Worm (Caenorhabditis elegans): ENCODE results near the gene flp-11.

flp-11 gene

ce11 chrX:4652950-4653349, 25.0 kb downstream of the flp-11 start:
- no peak for TF ChIP-seq nhr-12 (tag; optimal IDR thresholded peaks at IDR 0.05)
- no peak for TF ChIP-seq hlh-1 (tag; optimal IDR thresholded peaks at IDR 0.05)
- TF ChIP-seq nhr-2 (tag; optimal IDR thresholded peaks at IDR 0.05), result no peak
- TF ChIP-seq nhr-237 (tag; optimal IDR thresholded peaks at IDR 0.05), result no peak

- no peak for TF ChIP-seq M03D4.4 (tag; optimal IDR thresholded peaks at IDR 0.05)
- TF ChIP-seq pha-4 (tag; optimal IDR thresholded peaks at IDR 0.05), result no peak
- no peak for TF ChIP-seq unc-39 (tag; optimal IDR thresholded peaks at IDR 0.05)
- no peak for TF ChIP-seq elt-1 (tag; optimal IDR thresholded peaks at IDR 0.05; ENCODE audit: borderline replicate concordance, insufficient read depth)
- no peak for TF ChIP-seq ces-1 (GFP tag; optimal IDR thresholded peaks at IDR 0.05)
- no peak for TF ChIP-seq zip-8 (tag; optimal IDR thresholded peaks at IDR 0.05)
- no peak for TF ChIP-seq nhr-28 (tag; optimal IDR thresholded peaks at IDR 0.05)
- no peak for TF ChIP-seq nhr-237 (tag; optimal IDR thresholded peaks at IDR 0.05)
- no peak for TF ChIP-seq tbx-8 (GFP tag; optimal IDR thresholded peaks at IDR 0.05)
- TF ChIP-seq cnd-1 (tag; optimal IDR thresholded peaks at IDR 0.05), result no peak
- no peak for TF ChIP-seq sem-2 (GFP tag; optimal IDR thresholded peaks at IDR 0.05)
- no peak for TF ChIP-seq flh-1 (GFP tag; optimal IDR thresholded peaks at IDR 0.05)
- TF ChIP-seq hlh-1 (tag; optimal IDR thresholded peaks at IDR 0.05), result no peak
- no peak for TF ChIP-seq elt-3 (tag; optimal IDR thresholded peaks at IDR 0.05)
- no peak for TF ChIP-seq lin-13 (tag; optimal IDR thresholded peaks at IDR 0.05)
- TF ChIP-seq ceh-39 (tag; optimal IDR thresholded peaks at IDR 0.05), result no peak
- no peak for TF ChIP-seq ceh-83 (GFP tag; optimal IDR thresholded peaks at IDR 0.05)
Observed at ce11 chrX:4651428-4651827, 26.5 kb downstream of the flp-11 start.

ce11 chrX:4649097-4649496, 28.8 kb downstream of the flp-11 start, which contains the start of gene ent-5:
TSS of gene ent-5 (minus strand) at chrX:4649197.
- no peak for TF ChIP-seq lsy-2 (tag; optimal IDR thresholded peaks at IDR 0.05)
- TF ChIP-seq hlh-1 (tag; optimal IDR thresholded peaks at IDR 0.05), result no peak
- TF ChIP-seq ham-2 (GFP tag; optimal IDR thresholded peaks at IDR 0.05), result no peak
- no peak for TF ChIP-seq drap-1 (GFP tag; optimal IDR thresholded peaks at IDR 0.05)
- no peak for TF ChIP-seq unc-120 (tag; optimal IDR thresholded peaks at IDR 0.05; ENCODE audit: poor library complexity, severe bottlenecking)
- TF ChIP-seq ceh-39 (tag; optimal IDR thresholded peaks at IDR 0.05), result no peak
- TF ChIP-seq zip-8 (tag; optimal IDR thresholded peaks at IDR 0.05), result no peak
- no peak for TF ChIP-seq ceh-83 (GFP tag; optimal IDR thresholded peaks at IDR 0.05)
- TF ChIP-seq blmp-1 (tag; optimal IDR thresholded peaks at IDR 0.05), result no peak
- no peak for TF ChIP-seq ztf-11 (tag; optimal IDR thresholded peaks at IDR 0.05)
- TF ChIP-seq nhr-2 (tag; optimal IDR thresholded peaks at IDR 0.05), result no peak
- no peak for TF ChIP-seq mls-2 (tag; optimal IDR thresholded peaks at IDR 0.05)
- TF ChIP-seq pha-4 (tag; optimal IDR thresholded peaks at IDR 0.05), result no peak
- TF ChIP-seq bed-3 (GFP tag; optimal IDR thresholded peaks at IDR 0.05), result no peak
- no peak for TF ChIP-seq unc-62 (GFP tag; optimal IDR thresholded peaks at IDR 0.05)
- TF ChIP-seq unc-39 (tag; optimal IDR thresholded peaks at IDR 0.05), result no peak
- no peak for TF ChIP-seq sptf-1 (tag; optimal IDR thresholded peaks at IDR 0.05)
- TF ChIP-seq snpc-4 (tag; optimal IDR thresholded peaks at IDR 0.05), result no peak

- TF ChIP-seq nhr-2 (tag; optimal IDR thresholded peaks at IDR 0.05) (peak; percentile 8), nhr-76 (tag; optimal IDR thresholded peaks at IDR 0.05) (no peak)
Observed at ce11 chrX:4647104-4647503, 30.8 kb downstream of the flp-11 start, which contains the start of gene C46C11.4. TSS of gene C46C11.4 (minus strand) at chrX:4647204.

ce11 chrX:4636821-4637220, 41.1 kb downstream of the flp-11 start, which contains the start of gene hosl-1:
TSS of gene hosl-1 (plus strand) at chrX:4637121.
- no peak for TF ChIP-seq nhr-28 (tag; optimal IDR thresholded peaks at IDR 0.05)
- no peak for TF ChIP-seq unc-120 (tag; optimal IDR thresholded peaks at IDR 0.05; ENCODE audit: poor library complexity, severe bottlenecking)
- no peak for TF ChIP-seq nhr-237 (tag; optimal IDR thresholded peaks at IDR 0.05)
- TF ChIP-seq zip-8 (tag; optimal IDR thresholded peaks at IDR 0.05), result no peak
- no peak for TF ChIP-seq ztf-11 (tag; optimal IDR thresholded peaks at IDR 0.05)
- TF ChIP-seq elt-3 (tag; optimal IDR thresholded peaks at IDR 0.05), result no peak
- no peak for TF ChIP-seq blmp-1 (tag; optimal IDR thresholded peaks at IDR 0.05)
- no peak for TF ChIP-seq sem-2 (GFP tag; optimal IDR thresholded peaks at IDR 0.05)
- no peak for TF ChIP-seq mls-2 (tag; optimal IDR thresholded peaks at IDR 0.05)
- TF ChIP-seq lin-13 (tag; optimal IDR thresholded peaks at IDR 0.05), result no peak
- TF ChIP-seq mep-1 (tag; optimal IDR thresholded peaks at IDR 0.05), result no peak
- TF ChIP-seq ceh-83 (GFP tag; optimal IDR thresholded peaks at IDR 0.05), result no peak
- TF ChIP-seq nhr-12 (tag; optimal IDR thresholded peaks at IDR 0.05), result no peak
- TF ChIP-seq drap-1 (GFP tag; optimal IDR thresholded peaks at IDR 0.05), result no peak
- TF ChIP-seq elt-1 (tag; optimal IDR thresholded peaks at IDR 0.05; ENCODE audit: borderline replicate concordance, insufficient read depth), result no peak
- TF ChIP-seq unc-62 (GFP tag; optimal IDR thresholded peaks at IDR 0.05), result no peak
- no peak for TF ChIP-seq ces-1 (GFP tag; optimal IDR thresholded peaks at IDR 0.05)
- TF ChIP-seq bed-3 (GFP tag; optimal IDR thresholded peaks at IDR 0.05), result no peak

Measured in whole organism, mixed stage, embryonic.